Fruit fly (Drosophila melanogaster): ENCODE results near the gene CG34027.

CG34027 gene

dm6 chr3R:25069569-25069968, 39.3 kb downstream of the CG34027 start, which contains the start of the genes Stt3B and CG11839 (continued):
- no peak; the same call in 1 of the 2 replicates for TF ChIP-seq CG14667 (GFP tag; IDR thresholded peaks at IDR 0.05)
- TF ChIP-seq MESR4 (GFP tag; optimal IDR thresholded peaks at IDR 0.05) = peak; percentile 46
- TF ChIP-seq Gug (GFP tag; IDR thresholded peaks at IDR 0.05) = peak; percentile 66; the same call in 3 of the 4 replicates
- TF ChIP-seq B-H1 (GFP tag; IDR thresholded peaks at IDR 0.05) = peak; percentile 24; the same call in 1 of the 3 replicates
- TF ChIP-seq cg (GFP tag; optimal IDR thresholded peaks at IDR 0.05) = no peak
- peak; percentile 84 for TF ChIP-seq Dip3 (GFP tag; optimal IDR thresholded peaks at IDR 0.05)
- no peak for TF ChIP-seq eve (GFP tag; optimal IDR thresholded peaks at IDR 0.05)
- peak; percentile 82 for TF ChIP-seq jumu (GFP tag; optimal IDR thresholded peaks at IDR 0.05)
- TF ChIP-seq nau (GFP tag; optimal IDR thresholded peaks at IDR 0.05) = no peak
- no peak for TF ChIP-seq CG15073 (GFP tag; optimal IDR thresholded peaks at IDR 0.05)
- peak; percentile 25 for TF ChIP-seq en (GFP tag; optimal IDR thresholded peaks at IDR 0.05)
- no peak for TF ChIP-seq CG18619 (GFP tag; optimal IDR thresholded peaks at IDR 0.05)
- peak; percentile 6 for TF ChIP-seq Hmx (GFP tag; optimal IDR thresholded peaks at IDR 0.05)
- TF ChIP-seq hbn (GFP tag; IDR thresholded peaks at IDR 0.05; ENCODE audit: partially characterized antibody) = peak; percentile 92
- no peak for TF ChIP-seq rib (GFP tag; IDR thresholded peaks at IDR 0.05)
- TF ChIP-seq CG8388 (GFP tag; optimal IDR thresholded peaks at IDR 0.05) = peak; percentile 28
- no peak for TF ChIP-seq H15 (GFP tag; IDR thresholded peaks at IDR 0.05)
- TF ChIP-seq CG17385 (GFP tag; optimal IDR thresholded peaks at IDR 0.05) = no peak
- TF ChIP-seq gt (GFP tag; IDR thresholded peaks at IDR 0.05) = no peak
- TF ChIP-seq al (GFP tag; IDR thresholded peaks at IDR 0.05) = peak; percentile 73
- TF ChIP-seq phol (tag; optimal IDR thresholded peaks at IDR 0.05) = peak; percentile 82
- peak; percentile 74 for TF ChIP-seq Six4 (GFP tag; optimal IDR thresholded peaks at IDR 0.05)
- TF ChIP-seq ro (GFP tag; IDR thresholded peaks at IDR 0.05) = no peak
- no peak for TF ChIP-seq CG10366 (GFP tag; IDR thresholded peaks at IDR 0.05)
- peak; percentile 79 for TF ChIP-seq YL-1 (GFP tag; optimal IDR thresholded peaks at IDR 0.05)
- peak; percentile 77 for TF ChIP-seq CG13424 (tag; optimal IDR thresholded peaks at IDR 0.05)
- TF ChIP-seq CG11093 (GFP tag; IDR thresholded peaks at IDR 0.05) = no peak
- TF ChIP-seq Blimp-1 (GFP tag; optimal IDR thresholded peaks at IDR 0.05) = no peak
- TF ChIP-seq CG7357 (GFP tag; IDR thresholded peaks at IDR 0.05) = no peak
- no peak for TF ChIP-seq CG7839 (tag; optimal IDR thresholded peaks at IDR 0.05)
- no peak for TF ChIP-seq Nf-YC (tag; optimal IDR thresholded peaks at IDR 0.05)
- TF ChIP-seq CG10462 (GFP tag; optimal IDR thresholded peaks at IDR 0.05) = peak; percentile 39
- peak; percentile 55 to 82 for TF ChIP-seq chif (GFP tag; optimal IDR thresholded peaks at IDR 0.05)
- peak; percentile 74 for TF ChIP-seq CG9727 (GFP tag; optimal IDR thresholded peaks at IDR 0.05)
- TF ChIP-seq Dref (GFP tag; IDR thresholded peaks at IDR 0.05) = peak; percentile 89
- TF ChIP-seq CG13123 (GFP tag; optimal IDR thresholded peaks at IDR 0.05) = no peak
- peak; percentile 45 for TF ChIP-seq gcm2 (GFP tag; optimal IDR thresholded peaks at IDR 0.05)
- peak; percentile 45 for TF ChIP-seq Spps (tag; optimal IDR thresholded peaks at IDR 0.05)
- peak; percentile 46; the same call in 1 of the 2 replicates for TF ChIP-seq CG4730 (GFP tag; IDR thresholded peaks at IDR 0.05)
- peak; percentile 24 for TF ChIP-seq fd96Cb (tag; optimal IDR thresholded peaks at IDR 0.05)
- peak; percentile 78 for TF ChIP-seq Hr3 (GFP tag; optimal IDR thresholded peaks at IDR 0.05)
- 0 out of 3 replicates have a peak, but pooled peaks have one; percentile 13 for TF ChIP-seq Mrtf (GFP tag; IDR thresholded peaks at IDR 0.05)
- peak; percentile 74 for TF ChIP-seq CG9609 (GFP tag; optimal IDR thresholded peaks at IDR 0.05)
- no peak for TF ChIP-seq danr (GFP tag; IDR thresholded peaks at IDR 0.05)
- peak; percentile 76 for TF ChIP-seq pfk (GFP tag; optimal IDR thresholded peaks at IDR 0.05)
- TF ChIP-seq CG12299 (tag; optimal IDR thresholded peaks at IDR 0.05) = peak; percentile 42
- TF ChIP-seq sug (tag; optimal IDR thresholded peaks at IDR 0.05) = peak; percentile 81
- no peak for TF ChIP-seq Dfd (GFP tag; optimal IDR thresholded peaks at IDR 0.05)
- peak; percentile 75 for TF ChIP-seq Chrac-16 (GFP tag; optimal IDR thresholded peaks at IDR 0.05)
- peak; percentile 25 for TF ChIP-seq luna (GFP tag; optimal IDR thresholded peaks at IDR 0.05)
- TF ChIP-seq emc (GFP tag; optimal IDR thresholded peaks at IDR 0.05) = peak; percentile 35
- peak in 1 of 2 experiments; percentile 37 for TF ChIP-seq insv (GFP tag; optimal IDR thresholded peaks at IDR 0.05)

Measured in whole organism, embryonic.